Worm (Caenorhabditis elegans): ENCODE data around the gene K12B6.4.

The K12B6.4 gene

ce11 chrV:6244631-6245030, 36.4 kb downstream of the K12B6.4 start:
- TF ChIP-seq mab-5 (tag; optimal IDR thresholded peaks at IDR 0.05) (no peak), M03D4.4 (tag; optimal IDR thresholded peaks at IDR 0.05) (no peak), ces-1 (GFP tag; optimal IDR thresholded peaks at IDR 0.05) (peak; percentile 26)

ce11 chrV:6243260-6243659, 37.8 kb downstream of the K12B6.4 start:
- no peak for TF ChIP-seq snpc-4 (tag; optimal IDR thresholded peaks at IDR 0.05)

- TF ChIP-seq unc-39 (tag; optimal IDR thresholded peaks at IDR 0.05) (no peak), lsy-2 (tag; optimal IDR thresholded peaks at IDR 0.05) (no peak), mep-1 (tag; optimal IDR thresholded peaks at IDR 0.05) (no peak), tbx-8 (GFP tag; optimal IDR thresholded peaks at IDR 0.05) (no peak), sem-2 (GFP tag; optimal IDR thresholded peaks at IDR 0.05) (no peak), hlh-1 (tag; optimal IDR thresholded peaks at IDR 0.05) (no peak), mls-2 (tag; optimal IDR thresholded peaks at IDR 0.05) (no peak)
Measured at ce11 chrV:6240735-6241134, 40.3 kb downstream of the K12B6.4 start.

DNA sequence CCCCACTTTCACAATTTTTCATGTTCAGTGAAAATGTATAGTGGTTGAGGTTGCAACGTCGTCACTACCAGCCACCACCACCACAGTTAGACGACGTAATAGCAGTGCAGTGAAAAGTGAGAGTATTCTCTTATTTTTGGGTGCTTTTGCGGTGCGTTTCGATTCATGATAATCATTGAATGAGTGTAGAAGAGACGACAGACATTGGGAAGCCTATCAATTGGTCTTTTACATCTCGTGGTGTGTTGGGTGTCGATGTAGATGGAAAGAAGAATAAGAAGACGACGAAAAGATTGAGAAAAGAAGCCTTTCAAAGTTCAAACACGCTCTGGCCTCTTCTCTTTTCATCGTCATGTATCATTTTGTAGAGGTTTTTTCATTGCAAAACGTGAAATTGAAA, 41.2 kb downstream of the K12B6.4 start:
- TF ChIP-seq zip-8 (tag; optimal IDR thresholded peaks at IDR 0.05): no peak
- no peak for TF ChIP-seq elt-1 (tag; optimal IDR thresholded peaks at IDR 0.05; ENCODE audit: borderline replicate concordance, insufficient read depth)
- no peak for TF ChIP-seq ztf-11 (tag; optimal IDR thresholded peaks at IDR 0.05)
- TF ChIP-seq unc-62 (GFP tag; optimal IDR thresholded peaks at IDR 0.05): no peak
- no peak for TF ChIP-seq unc-120 (tag; optimal IDR thresholded peaks at IDR 0.05; ENCODE audit: poor library complexity, severe bottlenecking)
- TF ChIP-seq lin-32 (GFP tag; optimal IDR thresholded peaks at IDR 0.05): no peak
- TF ChIP-seq elt-3 (tag; optimal IDR thresholded peaks at IDR 0.05): no peak
- no peak for TF ChIP-seq lsy-2 (tag; optimal IDR thresholded peaks at IDR 0.05)

DNA sequence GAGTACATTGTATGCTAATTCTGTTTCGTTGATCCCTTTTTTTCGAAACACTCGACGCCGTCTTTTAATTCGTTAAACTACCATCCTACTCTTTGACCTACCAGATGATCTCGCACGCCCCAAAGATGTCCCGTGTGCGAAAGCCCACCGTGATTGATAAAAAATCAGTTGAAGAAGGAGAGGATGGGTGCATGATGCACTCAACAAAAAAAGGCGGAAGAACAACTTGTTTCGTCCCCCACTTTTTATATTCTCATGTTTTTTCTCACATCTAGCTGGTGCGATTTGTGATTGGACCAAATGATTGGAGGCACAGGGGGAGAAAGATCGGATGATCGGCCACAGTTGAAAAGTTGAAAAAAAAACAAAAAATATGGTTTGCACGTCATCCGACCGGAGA, 42.7 kb downstream of the K12B6.4 start:
- no peak for TF ChIP-seq unc-62 (GFP tag; optimal IDR thresholded peaks at IDR 0.05)
- TF ChIP-seq lin-32 (GFP tag; optimal IDR thresholded peaks at IDR 0.05): no peak
- no peak for TF ChIP-seq ceh-43 (GFP tag; optimal IDR thresholded peaks at IDR 0.05)
- no peak for TF ChIP-seq snpc-4 (tag; optimal IDR thresholded peaks at IDR 0.05)
- no peak for TF ChIP-seq nhr-2 (tag; optimal IDR thresholded peaks at IDR 0.05)
- TF ChIP-seq nhr-28 (tag; optimal IDR thresholded peaks at IDR 0.05): no peak
- no peak for TF ChIP-seq bed-3 (GFP tag; optimal IDR thresholded peaks at IDR 0.05)
- no peak for TF ChIP-seq flh-1 (GFP tag; optimal IDR thresholded peaks at IDR 0.05)
- no peak for TF ChIP-seq nhr-76 (tag; optimal IDR thresholded peaks at IDR 0.05)
- no peak for TF ChIP-seq unc-120 (tag; optimal IDR thresholded peaks at IDR 0.05; ENCODE audit: poor library complexity, severe bottlenecking)
- TF ChIP-seq cnd-1 (tag; optimal IDR thresholded peaks at IDR 0.05): no peak
- TF ChIP-seq tbx-8 (GFP tag; optimal IDR thresholded peaks at IDR 0.05): no peak
- TF ChIP-seq ham-2 (GFP tag; optimal IDR thresholded peaks at IDR 0.05): no peak
- no peak for TF ChIP-seq blmp-1 (tag; optimal IDR thresholded peaks at IDR 0.05)
- TF ChIP-seq unc-39 (tag; optimal IDR thresholded peaks at IDR 0.05): no peak
- no peak for TF ChIP-seq lsy-2 (tag; optimal IDR thresholded peaks at IDR 0.05)

DNA sequence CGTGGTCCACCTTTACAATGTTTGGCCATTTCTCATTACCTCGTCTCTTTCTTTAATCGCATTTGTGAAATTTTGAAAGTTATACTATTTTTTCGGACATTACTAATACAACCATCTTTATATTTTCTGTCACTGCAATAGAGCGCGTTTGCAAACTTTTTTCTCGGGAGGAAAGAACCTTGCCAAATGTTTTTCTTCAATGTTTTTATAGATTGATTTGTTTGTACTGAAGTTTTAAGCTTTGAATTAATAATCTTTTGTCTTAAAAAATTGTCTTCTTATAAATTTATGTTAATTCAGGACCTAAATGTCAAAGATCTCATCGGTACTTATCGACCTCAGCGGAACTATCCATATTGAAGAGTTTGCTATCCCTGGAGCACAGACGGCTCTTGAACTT, 46.2 kb downstream of the K12B6.4 start, which contains the start of gene K08B12.3:
K08B12.3 (plus strand) TSS at position 301 of the 400 bp plus-strand sequence.
- TF ChIP-seq lin-32 (GFP tag; optimal IDR thresholded peaks at IDR 0.05): no peak
- TF ChIP-seq lin-13 (tag; optimal IDR thresholded peaks at IDR 0.05): no peak
- no peak for TF ChIP-seq blmp-1 (tag; optimal IDR thresholded peaks at IDR 0.05)
- no peak for TF ChIP-seq ceh-83 (GFP tag; optimal IDR thresholded peaks at IDR 0.05)
- TF ChIP-seq bed-3 (GFP tag; optimal IDR thresholded peaks at IDR 0.05): no peak
- no peak for TF ChIP-seq elt-3 (tag; optimal IDR thresholded peaks at IDR 0.05)
- TF ChIP-seq ham-2 (GFP tag; optimal IDR thresholded peaks at IDR 0.05): no peak
- TF ChIP-seq sptf-1 (tag; optimal IDR thresholded peaks at IDR 0.05): no peak
- TF ChIP-seq ztf-11 (tag; optimal IDR thresholded peaks at IDR 0.05): no peak
- TF ChIP-seq ceh-43 (GFP tag; optimal IDR thresholded peaks at IDR 0.05): no peak
- no peak for TF ChIP-seq ces-1 (GFP tag; optimal IDR thresholded peaks at IDR 0.05)
- no peak for TF ChIP-seq mep-1 (tag; optimal IDR thresholded peaks at IDR 0.05)
- TF ChIP-seq ceh-39 (tag; optimal IDR thresholded peaks at IDR 0.05): no peak
- no peak for TF ChIP-seq nhr-237 (tag; optimal IDR thresholded peaks at IDR 0.05)
- no peak for TF ChIP-seq lsy-2 (tag; optimal IDR thresholded peaks at IDR 0.05)

Measured in whole organism, mixed stage, embryonic.